Fruit fly (Drosophila melanogaster) whole organism, wandering third instar larva: ENCODE results near the gene how.

Experiments used
- Abd-B ChIP-seq: fragments of >200 bp; optimal IDR thresholded peaks from 2 replicates; lab custom pipeline; 2017; ENCODE audit warnings: missing biosample characterization, missing genetic modification characterization
- CG32264 ChIP-seq: fragments of 200-800 bp; sonication (Bioruptor generic); optimal IDR thresholded peaks from 2 replicates; lab custom pipeline; 2016; ENCODE audit warnings: missing biosample characterization, missing genetic modification characterization
- CG9705 ChIP-seq: fragments of 200-800 bp; sonication (Bioruptor generic); optimal IDR thresholded peaks from 2 replicates; lab custom pipeline; 2018; ENCODE audit warnings: missing biosample characterization, mild to moderate bottlenecking, missing genetic modification characterization
- Dfd ChIP-seq: fragments of >200 bp; optimal IDR thresholded peaks from 2 replicates; lab custom pipeline; 2017; ENCODE audit warnings: missing biosample characterization, missing genetic modification characterization
- Dif ChIP-seq: fragments of 200-275, 200-300 bp; sonication (Bioruptor generic); optimal IDR thresholded peaks from 2 replicates; lab custom pipeline; 2018; ENCODE audit warnings: missing biosample characterization, missing genetic modification characterization; ENCODE audit not compliant: partially characterized antibody
- Hr78 ChIP-seq: fragments of >200 bp; optimal IDR thresholded peaks from 2 replicates; lab custom pipeline; 2017; ENCODE audit warnings: missing biosample characterization, missing genetic modification characterization
- Jra ChIP-seq: sonication (Bioruptor generic); optimal IDR thresholded peaks from 2 replicates; lab custom pipeline; 2016; ENCODE audit warnings: missing biosample characterization, missing genetic modification characterization
- Mio ChIP-seq: sonication (Bioruptor generic); optimal IDR thresholded peaks from 2 replicates; lab custom pipeline; 2016; ENCODE audit warnings: missing biosample characterization, missing genetic modification characterization
- Myc ChIP-seq: fragments of >200 bp; optimal IDR thresholded peaks from 2 replicates; lab custom pipeline; 2017
- N ChIP-seq: fragments of >200 bp; optimal IDR thresholded peaks from 2 replicates; lab custom pipeline; 2018; ENCODE audit warnings: missing biosample characterization, missing external identifiers, missing genetic modification characterization
- OdsH ChIP-seq: fragments of 200-800 bp; sonication (Bioruptor generic); optimal IDR thresholded peaks from 2 replicates; lab custom pipeline; 2016; ENCODE audit warnings: missing biosample characterization, mild to moderate bottlenecking, missing genetic modification characterization
- Rel ChIP-seq, 2 experiments: fragments of 200-800 bp; sonication (Bioruptor generic) in 1 of 2; optimal IDR thresholded peaks; 2 replicates in 1 of 2; 3 replicates in 1 of 2; lab custom pipeline; 2016 to 2019; ENCODE audit warnings: mild to moderate bottlenecking in 2 of 2, missing biosample characterization in 2 of 2, missing genetic modification characterization in 2 of 2, moderate library complexity in 1 of 2
- Sp1 ChIP-seq: fragments of 200-800 bp; sonication (Bioruptor generic); optimal IDR thresholded peaks from 3 replicates; lab custom pipeline; 2019; ENCODE audit warnings: missing biosample characterization, mild to moderate bottlenecking, missing genetic modification characterization, moderate library complexity
- br ChIP-seq: fragments of 200-800 bp; sonication (Bioruptor generic); optimal IDR thresholded peaks from 2 replicates; lab custom pipeline; 2016; ENCODE audit warnings: missing biosample characterization, missing genetic modification characterization
- brk ChIP-seq: fragments of 200-800 bp; sonication (Bioruptor generic); optimal IDR thresholded peaks from 2 replicates; lab custom pipeline; 2016; ENCODE audit warnings: missing biosample characterization, mild to moderate bottlenecking, missing genetic modification characterization
- dl ChIP-seq, 2 experiments: fragments of 175-275, 200-275 bp in 1 of 2; fragments of 200-275 bp in 1 of 2; sonication (Bioruptor generic); optimal IDR thresholded peaks; lab custom pipeline; 2018; ENCODE audit warnings: mild to moderate bottlenecking in 2 of 2, missing biosample characterization in 2 of 2, missing genetic modification characterization in 2 of 2, moderate library complexity in 2 of 2; ENCODE audit not compliant: partially characterized antibody in 2 of 2, insufficient read depth in 1 of 2
- dsf ChIP-seq: sonication (Bioruptor generic); optimal IDR thresholded peaks from 2 replicates; lab custom pipeline; 2016; ENCODE audit warnings: missing biosample characterization, missing genetic modification characterization, borderline replicate concordance
- ey ChIP-seq: fragments of 200-800 bp; sonication (Bioruptor generic); optimal IDR thresholded peaks from 2 replicates; lab custom pipeline; 2016; ENCODE audit warnings: missing biosample characterization, missing genetic modification characterization
- foxo ChIP-seq, 2 experiments: fragments of 200-800 bp; sonication (Bioruptor generic); optimal IDR thresholded peaks; 2 replicates in 1 of 2; 3 replicates in 1 of 2; lab custom pipeline; 2016 to 2017; ENCODE audit warnings: missing biosample characterization in 2 of 2, missing genetic modification characterization in 2 of 2
- fru ChIP-seq: fragments of 200-800 bp; sonication (Bioruptor generic); optimal IDR thresholded peaks from 3 replicates; lab custom pipeline; 2016; ENCODE audit warnings: missing biosample characterization, mild to moderate bottlenecking, missing genetic modification characterization
- jim ChIP-seq: fragments of 175-275, 200-325 bp; sonication (Bioruptor generic); optimal IDR thresholded peaks from 2 replicates; lab custom pipeline; 2016; ENCODE audit warnings: missing biosample characterization, mild to moderate bottlenecking, missing genetic modification characterization
- lola ChIP-seq: fragments of >200 bp; optimal IDR thresholded peaks from 2 replicates; lab custom pipeline; 2017; ENCODE audit warnings: missing biosample characterization, missing genetic modification characterization
- psq ChIP-seq: fragments of 200-800 bp; sonication (Bioruptor generic); optimal IDR thresholded peaks from 3 replicates; lab custom pipeline; 2017; ENCODE audit warnings: missing biosample characterization, mild to moderate bottlenecking, missing genetic modification characterization, moderate library complexity
- rgr ChIP-seq: fragments of 200-800 bp; sonication (Bioruptor generic); optimal IDR thresholded peaks from 3 replicates; lab custom pipeline; 2016; ENCODE audit warnings: missing biosample characterization, mild to moderate bottlenecking, missing genetic modification characterization
- sage ChIP-seq: fragments of 200-800 bp; sonication (Bioruptor generic); optimal IDR thresholded peaks from 2 replicates; lab custom pipeline; 2016; ENCODE audit warnings: missing biosample characterization, mild to moderate bottlenecking, missing genetic modification characterization
- tai ChIP-seq: sonication (Bioruptor generic); optimal IDR thresholded peaks from 2 replicates; lab custom pipeline; 2016; ENCODE audit warnings: missing biosample characterization, missing genetic modification characterization
- woc ChIP-seq: sonication (Bioruptor generic); optimal IDR thresholded peaks from 2 replicates; lab custom pipeline; 2016; ENCODE audit warnings: missing biosample characterization, mild to moderate bottlenecking, missing genetic modification characterization

Gene how

DNA sequence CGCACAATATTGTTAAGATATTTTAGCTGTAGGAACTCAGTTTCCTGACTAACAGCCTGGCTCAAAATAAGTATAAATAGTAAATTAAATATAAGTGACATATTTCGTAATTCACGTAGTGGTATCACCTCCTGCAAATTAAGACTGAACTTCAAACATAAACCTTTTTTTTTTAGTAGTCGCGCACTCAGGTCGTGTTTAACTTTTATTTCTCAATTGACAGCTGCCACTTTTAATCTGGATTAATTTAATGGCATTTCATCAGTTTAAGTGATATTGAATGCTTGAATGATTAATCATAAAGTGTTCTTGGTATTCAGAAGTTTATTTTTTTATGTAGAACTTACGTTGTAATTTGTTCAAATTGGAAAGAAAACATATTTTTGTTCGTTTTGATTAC, 75.2 kb downstream of the how start, which contains the start of gene Ir94b:
Gene Ir94b (minus strand): TSS at position 101 of the 400 bp plus-strand sequence.
- TF ChIP-seq dsf (GFP tag; lab: Kevin White, UChicago): no peak
- no peak for TF ChIP-seq N (GFP tag; lab: Kevin White, UChicago)
- TF ChIP-seq brk (GFP tag; lab: Kevin White, UChicago): no peak
- no peak for TF ChIP-seq foxo (GFP tag; optimal IDR thresholded peaks at IDR 0.05; lab: Kevin White, UChicago)
- TF ChIP-seq Hr78 (GFP tag; lab: Kevin White, UChicago): no peak
- no peak for TF ChIP-seq Rel (GFP tag; optimal IDR thresholded peaks at IDR 0.05; lab: Kevin White, UChicago)
- TF ChIP-seq Rel (tag; optimal IDR thresholded peaks at IDR 0.05; lab: Kevin White, UChicago): no peak
- TF ChIP-seq sage (GFP tag; lab: Kevin White, UChicago): no peak
- no peak for TF ChIP-seq Sp1 (GFP tag; lab: Kevin White, UChicago)
- TF ChIP-seq CG9705 (GFP tag; lab: Kevin White, UChicago): no peak
- no peak for TF ChIP-seq woc (GFP tag; lab: Kevin White, UChicago)
- TF ChIP-seq fru (GFP tag; lab: Kevin White, UChicago): no peak

DNA sequence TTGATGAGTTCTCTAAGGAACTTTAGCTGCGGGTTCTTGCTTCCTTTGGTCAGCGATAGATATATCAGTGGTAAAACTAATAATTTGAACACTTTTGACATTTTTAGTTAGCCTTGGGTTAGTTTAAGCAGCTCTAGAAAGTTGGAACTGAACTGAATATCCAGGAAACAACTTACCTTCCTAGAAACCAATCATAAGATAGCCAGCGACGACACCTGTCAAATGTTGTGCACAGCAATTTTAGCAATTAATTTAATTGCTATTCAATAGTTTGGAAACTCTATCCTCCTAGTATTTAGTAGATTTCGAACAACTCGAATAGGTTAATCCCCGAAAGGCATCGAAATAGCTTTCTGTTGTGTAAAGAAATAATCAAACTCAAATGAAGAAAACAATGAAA, 77.4 kb downstream of the how start, which contains the start of gene Ir94c:
Gene Ir94c (minus strand): TSS at position 101 of the 400 bp plus-strand sequence.
- no peak for TF ChIP-seq Dif

DNA sequence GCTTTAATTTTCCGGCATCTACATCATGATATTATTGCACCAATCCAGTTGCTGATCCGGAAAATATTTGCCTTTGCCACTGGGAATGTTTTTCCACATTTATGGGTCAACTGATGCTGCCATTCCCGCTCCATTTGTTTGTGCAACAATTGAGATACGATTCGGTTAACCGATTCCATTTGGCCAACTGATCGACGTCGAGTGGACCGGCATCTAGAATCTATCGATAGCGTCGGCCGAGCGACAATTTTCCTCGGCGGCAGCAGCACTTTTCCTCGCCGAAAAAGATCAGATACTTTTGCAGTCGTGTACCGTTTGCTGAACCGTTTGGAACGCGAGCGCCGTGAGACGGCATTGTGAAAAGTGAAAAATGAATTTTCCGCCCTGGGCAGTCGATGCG, 77.8 kb downstream of the how start, which contains the start of gene CG42390:
Gene CG42390 (plus strand): TSS at position 301 of the 400 bp plus-strand sequence.
- TF ChIP-seq CG9705 (GFP tag; lab: Kevin White, UChicago) (no peak), Jra (no peak), woc (GFP tag; lab: Kevin White, UChicago) (no peak), tai (GFP tag; lab: Kevin White, UChicago) (no peak), CG32264 (GFP tag; lab: Kevin White, UChicago) (no peak), Mio (GFP tag; lab: Kevin White, UChicago) (no peak)

DNA sequence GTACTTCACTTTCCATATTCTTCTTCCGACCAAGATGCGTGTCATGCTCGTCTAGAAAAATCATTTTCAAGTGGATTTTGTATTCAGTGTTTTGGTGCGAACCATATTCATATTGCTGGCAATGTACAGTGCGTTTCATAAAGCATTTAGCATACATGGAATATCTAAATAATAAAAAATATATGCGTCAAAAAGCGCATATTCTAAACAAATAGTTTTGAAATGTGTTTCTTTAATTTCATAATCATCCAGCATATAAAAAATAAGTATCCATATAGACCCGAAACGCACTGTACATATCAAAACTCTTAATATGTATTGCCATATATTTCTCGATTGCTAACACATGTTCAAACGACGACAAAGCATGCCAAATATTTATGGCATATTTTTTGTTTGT, 79.2 kb downstream of the how start:
- TF ChIP-seq Dfd (GFP tag; lab: Kevin White, UChicago) (no peak), rgr (GFP tag; lab: Kevin White, UChicago) (no peak), br (GFP tag; lab: Kevin White, UChicago) (no peak), dl (GFP tag; optimal IDR thresholded peaks at IDR 0.05; lab: Kevin White, UChicago; ENCODE audit: insufficient read depth in 1 of 2, partially characterized antibody in 2 of 2) (no peak), Myc (lab: Kevin White, UChicago) (no peak), dsf (GFP tag; lab: Kevin White, UChicago) (no peak), psq (GFP tag; lab: Kevin White, UChicago) (no peak), fru (GFP tag; lab: Kevin White, UChicago) (no peak)

DNA sequence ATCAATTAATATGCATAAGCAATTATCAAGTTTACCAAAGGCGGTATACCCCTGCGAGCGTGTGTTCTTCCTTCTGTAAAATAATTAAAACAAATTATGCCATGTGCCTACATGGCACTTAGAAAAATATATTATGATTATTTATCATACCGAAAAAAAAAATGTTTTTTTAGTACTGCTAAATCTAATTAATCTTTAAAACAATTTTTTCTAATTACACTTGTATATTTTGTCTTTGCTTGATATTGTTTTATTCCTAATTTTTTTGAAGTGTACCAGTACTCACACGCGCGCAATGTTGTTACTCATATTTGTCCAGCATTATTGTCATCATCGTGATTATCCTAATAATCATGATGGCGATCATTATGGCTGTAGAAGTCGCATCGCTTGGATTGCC, 81.4 kb downstream of the how start:
- no peak for TF ChIP-seq fru (GFP tag; lab: Kevin White, UChicago)
- TF ChIP-seq dl (GFP tag; optimal IDR thresholded peaks at IDR 0.05; lab: Kevin White, UChicago; ENCODE audit: insufficient read depth in 1 of 2, partially characterized antibody in 2 of 2): no peak
- TF ChIP-seq sage (GFP tag; lab: Kevin White, UChicago): no peak
- no peak for TF ChIP-seq lola (GFP tag; lab: Kevin White, UChicago)
- TF ChIP-seq Rel (GFP tag; optimal IDR thresholded peaks at IDR 0.05; lab: Kevin White, UChicago): no peak
- no peak for TF ChIP-seq Rel (tag; optimal IDR thresholded peaks at IDR 0.05; lab: Kevin White, UChicago)
- no peak for TF ChIP-seq Abd-B (GFP tag; lab: Kevin White, UChicago)
- TF ChIP-seq jim (GFP tag; lab: Kevin White, UChicago): no peak
- no peak for TF ChIP-seq ey (GFP tag; lab: Kevin White, UChicago)
- TF ChIP-seq N (GFP tag; lab: Kevin White, UChicago): no peak

DNA sequence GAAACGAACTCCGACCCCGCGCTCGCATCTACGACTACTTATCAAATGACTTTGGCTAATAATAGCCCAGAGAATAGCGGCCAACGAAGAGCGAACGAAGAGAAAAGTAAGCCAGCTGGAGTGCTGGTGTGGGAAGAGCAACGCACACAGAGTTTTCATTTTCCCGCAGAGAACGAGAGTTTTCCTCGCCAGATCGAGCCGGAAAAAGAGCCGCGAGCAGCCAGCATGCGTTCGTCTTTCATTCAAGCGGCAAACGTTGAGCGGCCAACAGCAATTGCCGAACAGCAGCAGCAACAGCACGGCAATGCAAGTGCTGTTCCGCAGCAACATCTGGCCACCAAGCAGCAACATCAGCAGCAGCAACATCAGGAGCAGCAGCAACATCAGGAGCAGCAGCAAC, 82.9 kb downstream of the how start:
- TF ChIP-seq OdsH (GFP tag; lab: Kevin White, UChicago): no peak
- TF ChIP-seq Dfd (GFP tag; lab: Kevin White, UChicago): peak; percentile 45
